Fruit fly (Drosophila melanogaster): ENCODE measurements around the gene tos.

The tos gene

DNA sequence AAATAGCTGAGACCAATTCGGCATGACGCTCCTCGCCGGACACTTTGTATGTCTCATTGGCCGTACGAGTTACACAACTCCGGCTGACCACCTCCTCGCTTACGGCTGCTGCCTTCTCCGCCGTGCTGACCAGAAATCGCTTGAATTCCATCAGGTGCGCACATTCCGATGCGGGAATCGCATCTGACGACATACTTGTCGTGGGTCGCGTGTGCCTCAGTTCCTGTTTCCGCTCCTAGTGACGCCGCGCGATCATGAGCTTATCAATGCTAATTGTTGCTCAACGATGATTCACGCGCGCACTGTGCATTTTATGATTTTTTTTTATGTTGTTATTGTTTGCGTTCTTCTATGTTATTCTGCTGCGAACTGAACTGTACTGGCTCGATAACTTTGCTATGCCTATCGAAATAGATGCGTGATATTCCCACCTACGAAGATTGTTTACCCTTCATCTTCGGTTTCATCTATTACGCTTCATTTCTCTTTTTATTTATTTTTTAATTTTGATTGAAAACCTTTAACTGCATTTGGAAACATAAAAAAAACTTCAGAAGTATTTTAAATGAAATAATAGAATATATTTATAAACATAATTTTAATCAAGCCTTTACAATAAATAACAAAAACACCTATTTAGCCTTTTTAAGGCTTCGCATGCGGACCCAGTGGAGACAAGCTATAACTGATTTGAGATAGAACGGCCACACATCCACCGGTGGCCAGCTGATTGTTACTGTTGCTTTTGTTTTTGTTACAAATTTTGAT is 21.0 kb upstream of the tos start, which contains the start of the genes CG10376 and CG10343 (continued):
- TF ChIP-seq CG7963 (GFP tag; IDR thresholded peaks at IDR 0.05; ENCODE audit: partially characterized antibody) (peak; percentile 67), ATbp (GFP tag; optimal IDR thresholded peaks at IDR 0.05) (peak; percentile 74), nau (GFP tag; optimal IDR thresholded peaks at IDR 0.05) (no peak), shn (GFP tag; optimal IDR thresholded peaks at IDR 0.05) (peak; percentile 44), CG32772 (GFP tag; IDR thresholded peaks at IDR 0.05) (no peak; the same call in none of the 2 replicates), Hmr (GFP tag; optimal IDR thresholded peaks at IDR 0.05) (peak; percentile 90), CG13287 (GFP tag; IDR thresholded peaks at IDR 0.05; ENCODE audit: partially characterized antibody) (no peak; the same call in 1 of the 2 replicates), CG5245 (GFP tag; optimal IDR thresholded peaks at IDR 0.05) (peak; percentile 47), Dll (GFP tag; IDR thresholded peaks at IDR 0.05; ENCODE audit: partially characterized antibody) (0 out of 4 replicates have a peak, but pooled peaks have one; percentile 40), CG17186 (GFP tag; optimal IDR thresholded peaks at IDR 0.05) (peak; percentile 37), salm (tag; optimal IDR thresholded peaks at IDR 0.05) (peak; percentile 70), Hr3 (GFP tag; optimal IDR thresholded peaks at IDR 0.05) (peak; percentile 94), CG9215 (GFP tag; IDR thresholded peaks at IDR 0.05) (peak; percentile 90), CG7556 (GFP tag; optimal IDR thresholded peaks at IDR 0.05) (peak; percentile 85), CG3995 (GFP tag; optimal IDR thresholded peaks at IDR 0.05) (peak; percentile 16), CG4854 (GFP tag; optimal IDR thresholded peaks at IDR 0.05) (peak; percentile 25), Drgx (GFP tag; IDR thresholded peaks at IDR 0.05) (peak; percentile 76; the same call in 1 of the 2 replicates), trh (GFP tag; optimal IDR thresholded peaks at IDR 0.05) (peak; percentile 80), CG1233 (GFP tag; optimal IDR thresholded peaks at IDR 0.05) (peak; percentile 82), CG17612 (GFP tag; IDR thresholded peaks at IDR 0.05) (0 out of 2 replicates have a peak, but pooled peaks have one; percentile 38), Hey (tag; optimal IDR thresholded peaks at IDR 0.05) (peak; percentile 18), CG18619 (GFP tag; optimal IDR thresholded peaks at IDR 0.05) (peak; percentile 86), emc (GFP tag; optimal IDR thresholded peaks at IDR 0.05) (peak; percentile 16), HHEX (GFP tag; optimal IDR thresholded peaks at IDR 0.05) (peak; percentile 77), CG15011 (GFP tag; optimal IDR thresholded peaks at IDR 0.05) (no peak), CG6791 (GFP tag; IDR thresholded peaks at IDR 0.05; ENCODE audit: partially characterized antibody) (peak; percentile 78), HLHmδ (GFP tag; optimal IDR thresholded peaks at IDR 0.05) (no peak), dan (GFP tag; IDR thresholded peaks at IDR 0.05) (0 out of 2 replicates have a peak, but pooled peaks have one; percentile 19), Kr (GFP tag; optimal IDR thresholded peaks at IDR 0.05) (peak; percentile 15), Hand (GFP tag; optimal IDR thresholded peaks at IDR 0.05) (peak; percentile 41), sug (tag; optimal IDR thresholded peaks at IDR 0.05) (peak; percentile 95), MBD-R2 (GFP tag; IDR thresholded peaks at IDR 0.05) (peak; percentile 79), CG8089 (GFP tag; optimal IDR thresholded peaks at IDR 0.05) (no peak), CG10321 (GFP tag; IDR thresholded peaks at IDR 0.05) (no peak), CG8388 (GFP tag; optimal IDR thresholded peaks at IDR 0.05) (peak; percentile 85), BtbVII (GFP tag; optimal IDR thresholded peaks at IDR 0.05) (peak; percentile 68), CG11456 (GFP tag; IDR thresholded peaks at IDR 0.05) (peak; percentile 76; the same call in 2 of the 3 replicates), Rfx (GFP tag; IDR thresholded peaks at IDR 0.05) (peak; percentile 88), CG7839 (tag; optimal IDR thresholded peaks at IDR 0.05) (peak; percentile 95), CG11504 (tag; optimal IDR thresholded peaks at IDR 0.05) (peak; percentile 91), CG31388 (GFP tag; optimal IDR thresholded peaks at IDR 0.05) (peak; percentile 74), Ptx1 (GFP tag; IDR thresholded peaks at IDR 0.05) (peak; percentile 93), grn (GFP tag; optimal IDR thresholded peaks at IDR 0.05) (peak; percentile 50), CG4730 (GFP tag; IDR thresholded peaks at IDR 0.05) (peak; percentile 81), YL-1 (GFP tag; optimal IDR thresholded peaks at IDR 0.05) (peak; percentile 54), NfI (GFP tag; optimal IDR thresholded peaks at IDR 0.05) (peak; percentile 86), CG32532 (GFP tag; IDR thresholded peaks at IDR 0.05) (peak; percentile 90), CG12219 (GFP tag; optimal IDR thresholded peaks at IDR 0.05) (peak; percentile 4)

Measured in whole organism, embryonic.